Fruit fly (Drosophila melanogaster) whole organism: ENCODE results near the gene CG11980.

Source experiments
- CG8478 ChIP-seq: fragments of >200 bp; optimal IDR thresholded peaks from 2 replicates; lab custom pipeline; 2018; ENCODE audit warnings: inconsistent platforms
- Dll ChIP-seq: fragments of >200 bp; optimal IDR thresholded peaks from 2 replicates; lab custom pipeline; 2017
- EcR ChIP-seq, 2 experiments: fragments of >200 bp; optimal IDR thresholded peaks; 2 replicates each; lab custom pipeline; 2017; ENCODE audit warnings: missing biosample characterization in 2 of 2, missing genetic modification characterization in 2 of 2, missing genetic modification reagents in 2 of 2
- pan ChIP-seq: fragments of >200 bp; optimal IDR thresholded peaks from 2 replicates; lab custom pipeline; 2017
- psq ChIP-seq: fragments of >200 bp; optimal IDR thresholded peaks from 2 replicates; lab custom pipeline; 2017
- usp ChIP-seq: fragments of >200 bp; optimal IDR thresholded peaks from 2 replicates; lab custom pipeline; 2017; ENCODE audit warnings: missing biosample characterization, missing genetic modification characterization, mixed read lengths

DNA sequence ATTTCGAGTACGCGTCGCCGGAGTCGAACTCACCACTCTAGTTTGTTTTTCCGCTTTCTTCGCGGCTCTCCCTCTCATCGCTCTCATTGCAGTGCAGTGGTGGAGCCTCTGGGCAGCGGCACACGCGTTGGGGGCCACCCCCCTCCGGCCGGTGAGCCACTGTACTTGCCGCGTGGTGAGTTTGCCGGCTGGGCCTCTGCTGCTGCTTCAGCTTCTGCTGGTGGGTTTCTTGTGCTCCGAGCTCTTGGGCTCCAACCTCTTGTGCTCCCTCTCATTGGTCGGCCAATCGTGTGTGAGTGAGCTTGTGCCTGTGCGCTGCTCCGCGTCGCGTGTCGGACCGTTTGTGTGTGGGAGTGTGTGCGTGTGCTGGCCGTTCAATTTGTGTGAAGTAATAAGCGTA is 49.2 kb downstream of the CG11980 start:
- TF ChIP-seq pan (no peak), CG8478 (no peak), usp (GFP tag; lab: Kevin White, UChicago) (no peak), EcR (GFP tag; optimal IDR thresholded peaks at IDR 0.05; lab: Kevin White, UChicago) (no peak), psq (no peak), Dll (lab: Kevin White, UChicago) (peak; percentile 93)
